Worm (Caenorhabditis elegans): ENCODE measurements around the gene ndub-3.

Gene ndub-3

DNA sequence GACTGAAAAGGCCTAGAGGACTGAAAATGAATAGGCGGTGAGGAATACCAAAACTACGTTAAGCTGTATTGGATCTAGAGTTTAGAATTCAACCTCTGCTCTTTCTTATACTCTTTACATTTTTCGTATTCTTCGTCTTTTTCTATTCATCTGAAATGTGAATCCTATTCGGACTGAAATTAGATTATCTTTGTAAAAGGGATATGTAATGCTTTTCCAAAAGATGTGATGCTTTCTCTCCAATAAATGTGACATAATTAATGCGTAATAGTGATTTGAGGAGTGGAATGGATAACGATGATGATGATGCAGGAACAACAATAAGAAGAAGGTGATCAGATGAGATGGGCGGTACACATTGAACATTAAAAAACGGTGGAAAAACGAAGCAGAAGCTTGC lies 16.1 kb downstream of the ndub-3 start:
- no peak for TF ChIP-seq ama-1 (optimal IDR thresholded peaks at IDR 0.05)
- TF ChIP-seq dsc-1 (tag; optimal IDR thresholded peaks at IDR 0.05) = peak; percentile 54
- peak; percentile 34 for TF ChIP-seq fkh-10 (GFP tag; optimal IDR thresholded peaks at IDR 0.05)
- TF ChIP-seq elt-3 (tag; optimal IDR thresholded peaks at IDR 0.05) = no peak
- TF ChIP-seq lin-14 (GFP tag; optimal IDR thresholded peaks at IDR 0.05) = peak; percentile 30

DNA sequence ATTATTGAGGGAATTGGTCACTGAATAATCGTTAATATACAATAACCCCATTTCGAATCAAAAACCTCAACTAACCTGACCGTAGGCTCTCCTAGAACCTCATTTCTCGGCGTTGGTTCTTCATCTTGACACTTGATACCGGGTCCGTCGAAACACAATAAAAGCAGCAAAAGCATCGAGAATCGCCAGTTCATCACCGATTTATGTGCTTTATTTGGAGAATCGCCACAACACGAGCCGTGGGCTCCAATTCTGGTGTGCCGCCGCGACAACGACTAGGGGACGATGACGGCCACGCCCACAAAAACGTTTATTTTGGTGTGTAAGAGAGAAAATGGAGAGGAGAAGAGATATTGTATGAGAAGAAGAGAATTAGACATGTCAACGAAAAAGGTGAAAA lies 17.3 kb downstream of the ndub-3 start, which contains the start of gene cutl-15:
TSS of gene cutl-15 (minus strand) at position 298 of the 400 bp plus-strand sequence.
- no peak for TF ChIP-seq nhr-76 (tag; optimal IDR thresholded peaks at IDR 0.05)
- TF ChIP-seq irx-1 (tag; optimal IDR thresholded peaks at IDR 0.05) = no peak
- TF ChIP-seq dsc-1 (tag; optimal IDR thresholded peaks at IDR 0.05) = no peak
- TF ChIP-seq rnt-1 (tag; optimal IDR thresholded peaks at IDR 0.05) = no peak
- no peak for TF ChIP-seq blmp-1 (tag; optimal IDR thresholded peaks at IDR 0.05)
- TF ChIP-seq hpl-2 (GFP tag; optimal IDR thresholded peaks at IDR 0.05) = no peak
- TF ChIP-seq xbp-1 (tag; optimal IDR thresholded peaks at IDR 0.05) = no peak
- no peak for TF ChIP-seq nhr-20 (tag; optimal IDR thresholded peaks at IDR 0.05)
- no peak for TF ChIP-seq ets-5 (GFP tag; IDR thresholded peaks at IDR 0.05)

DNA sequence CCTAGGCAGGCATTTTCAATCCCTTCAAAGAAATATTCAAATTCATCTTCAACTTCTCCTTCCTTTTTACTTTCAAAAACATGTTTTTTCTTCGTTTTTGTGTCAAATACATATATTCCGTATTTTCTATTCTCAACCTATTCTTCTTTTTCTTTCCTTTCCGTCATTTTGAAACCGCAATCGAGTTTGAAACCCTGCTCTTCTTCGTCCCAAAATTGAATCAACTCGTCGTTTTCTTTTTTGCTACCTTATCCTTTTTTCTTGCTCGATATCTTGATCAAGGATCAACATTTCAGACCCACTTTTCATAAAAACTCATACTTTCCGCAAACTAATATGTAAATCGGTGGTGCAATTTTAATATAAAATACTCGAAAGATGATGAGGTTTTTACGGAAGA lies 19.5 kb downstream of the ndub-3 start:
- TF ChIP-seq fkh-10 (GFP tag; optimal IDR thresholded peaks at IDR 0.05) (peak; percentile 61), mab-9 (GFP tag; IDR thresholded peaks at IDR 0.05) (no peak), lin-14 (GFP tag; optimal IDR thresholded peaks at IDR 0.05) (peak; percentile 42), unc-86 (tag; optimal IDR thresholded peaks at IDR 0.05) (no peak), jun-1 (tag; optimal IDR thresholded peaks at IDR 0.05) (no peak), ceh-82 (tag; optimal IDR thresholded peaks at IDR 0.05) (no peak), C04F5.9 (tag; optimal IDR thresholded peaks at IDR 0.05) (no peak), rnt-1 (tag; optimal IDR thresholded peaks at IDR 0.05) (no peak)

- TF ChIP-seq unc-30 (tag; optimal IDR thresholded peaks at IDR 0.05) (no peak), rnt-1 (tag; optimal IDR thresholded peaks at IDR 0.05) (no peak), sox-4 (tag; optimal IDR thresholded peaks at IDR 0.05) (peak; percentile 24), nhr-237 (tag; optimal IDR thresholded peaks at IDR 0.05) (no peak), snpc-4 (tag; optimal IDR thresholded peaks at IDR 0.05) (no peak), unc-130 (tag; optimal IDR thresholded peaks at IDR 0.05) (no peak), pax-3 (tag; optimal IDR thresholded peaks at IDR 0.05) (no peak), ztf-11 (tag; optimal IDR thresholded peaks at IDR 0.05) (no peak), hpl-2 (GFP tag; optimal IDR thresholded peaks at IDR 0.05) (no peak), ceh-8 (GFP tag; optimal IDR thresholded peaks at IDR 0.05) (no peak), mdl-1 (tag; optimal IDR thresholded peaks at IDR 0.05) (no peak), nhr-47 (tag; optimal IDR thresholded peaks at IDR 0.05) (peak; percentile 26), efl-1 (optimal IDR thresholded peaks at IDR 0.05) (peak; percentile 16 to 87), efl-1 (GFP tag; optimal IDR thresholded peaks at IDR 0.05 in 1 of 2) (peak; percentile 86 to 98), xbp-1 (tag; optimal IDR thresholded peaks at IDR 0.05) (no peak), ces-1 (GFP tag; optimal IDR thresholded peaks at IDR 0.05) (no peak), tbx-2 (tag; optimal IDR thresholded peaks at IDR 0.05) (no peak), unc-98 (GFP tag; IDR thresholded peaks at IDR 0.05) (no peak), fos-1 (tag; optimal IDR thresholded peaks at IDR 0.05) (no peak), C34B4.2 (tag; optimal IDR thresholded peaks at IDR 0.05) (no peak), isw-1 (GFP tag; IDR thresholded peaks at IDR 0.05) (no peak), ceh-88 (GFP tag; IDR thresholded peaks at IDR 0.05) (no peak), jun-1 (tag; optimal IDR thresholded peaks at IDR 0.05) (no peak), fkh-10 (GFP tag; optimal IDR thresholded peaks at IDR 0.05) (no peak), lin-14 (GFP tag; optimal IDR thresholded peaks at IDR 0.05) (no peak), zip-4 (GFP tag; optimal IDR thresholded peaks at IDR 0.05) (no peak), swsn-7 (tag; optimal IDR thresholded peaks at IDR 0.05) (peak; percentile 1), nhr-11 (tag; optimal IDR thresholded peaks at IDR 0.05) (no peak), ceh-63 (GFP tag; optimal IDR thresholded peaks at IDR 0.05) (no peak), tlp-1 (tag; optimal IDR thresholded peaks at IDR 0.05) (no peak), blmp-1 (tag; optimal IDR thresholded peaks at IDR 0.05) (peak; percentile 39), snu-23 (GFP tag; optimal IDR thresholded peaks at IDR 0.05) (peak; percentile 11), egl-27 (tag; optimal IDR thresholded peaks at IDR 0.05) (no peak), lin-13 (GFP tag; optimal IDR thresholded peaks at IDR 0.05) (no peak), unc-86 (tag; optimal IDR thresholded peaks at IDR 0.05) (no peak), fkh-4 (tag; optimal IDR thresholded peaks at IDR 0.05; ENCODE audit: borderline replicate concordance) (no peak), mef-2 (tag; optimal IDR thresholded peaks at IDR 0.05) (no peak)
These were observed 24.2 kb downstream of the ndub-3 start, which contains the start of the genes set-17 and T21B10.4 for ce11 chrII:8940362-8940940. set-17 (minus strand) TSS chrII:8940488. T21B10.4 (plus strand) TSS chrII:8940894.

Data from whole organism, L1 larva.